Worm (Caenorhabditis elegans): ENCODE data around the gene irld-24.

irld-24 gene

DNA sequence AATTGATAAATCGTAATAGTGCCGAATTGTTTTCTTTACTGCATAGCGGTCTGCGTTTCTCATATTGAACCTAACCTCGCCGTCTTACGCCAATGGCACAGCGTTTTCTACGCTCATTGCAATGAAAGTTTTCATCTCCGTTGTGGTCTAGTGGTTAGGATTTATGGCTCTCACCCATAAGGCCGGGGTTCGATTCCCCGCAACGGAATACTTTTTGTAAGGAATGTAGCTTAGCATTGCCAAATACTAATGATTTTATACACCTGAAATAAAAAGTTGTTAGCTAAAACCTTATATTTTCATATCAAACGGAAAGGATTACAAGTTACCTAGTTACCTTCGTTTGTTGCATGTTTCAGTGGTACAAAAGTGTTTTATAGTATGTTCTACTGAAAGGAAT lies 29.4 kb downstream of the irld-24 start:
- peak; percentile 43 for TF ChIP-seq nhr-11 (tag; optimal IDR thresholded peaks at IDR 0.05)
- TF ChIP-seq lin-11 (tag; optimal IDR thresholded peaks at IDR 0.05) = peak; percentile 78
- peak; percentile 83 for TF ChIP-seq crh-2 (tag; optimal IDR thresholded peaks at IDR 0.05)
- peak; percentile 73 for TF ChIP-seq sma-3 (GFP tag; optimal IDR thresholded peaks at IDR 0.05)
- TF ChIP-seq lsy-2 (tag; optimal IDR thresholded peaks at IDR 0.05) = peak in 1 of 2 experiments; percentile 41
- TF ChIP-seq ztf-4 (tag; optimal IDR thresholded peaks at IDR 0.05) = peak; percentile 67
- no peak for TF ChIP-seq nhr-10 (tag; optimal IDR thresholded peaks at IDR 0.05)
- TF ChIP-seq unc-55 (GFP tag; optimal IDR thresholded peaks at IDR 0.05) = peak; percentile 87
- peak; percentile 8 for TF ChIP-seq blmp-1 (tag; optimal IDR thresholded peaks at IDR 0.05; ENCODE audit: insufficient read depth)
- no peak for TF ChIP-seq peb-1 (tag; optimal IDR thresholded peaks at IDR 0.05)
- peak; percentile 67 for TF ChIP-seq zag-1 (tag; optimal IDR thresholded peaks at IDR 0.05)
- peak; percentile 53 for TF ChIP-seq sem-4 (tag; optimal IDR thresholded peaks at IDR 0.05)
- no peak for TF ChIP-seq nhr-77 (tag; optimal IDR thresholded peaks at IDR 0.05)
- peak; percentile 73 for TF ChIP-seq mab-5 (tag; optimal IDR thresholded peaks at IDR 0.05)
- peak; percentile 77 for TF ChIP-seq C34F6.9 (tag; optimal IDR thresholded peaks at IDR 0.05)
- TF ChIP-seq Y55F3AM.14 (GFP tag; optimal IDR thresholded peaks at IDR 0.05) = peak; percentile 63
- TF ChIP-seq fos-1 (tag; optimal IDR thresholded peaks at IDR 0.05) = peak; percentile 78
- no peak for TF ChIP-seq ZK546.5 (tag; optimal IDR thresholded peaks at IDR 0.05)
- no peak for TF ChIP-seq alr-1 (tag; optimal IDR thresholded peaks at IDR 0.05)
- peak; percentile 10 for TF ChIP-seq nhr-25 (tag; optimal IDR thresholded peaks at IDR 0.05)
- peak; percentile 78 for TF ChIP-seq nhr-21 (tag; optimal IDR thresholded peaks at IDR 0.05)
- TF ChIP-seq F13H6.1 (tag; optimal IDR thresholded peaks at IDR 0.05) = peak; percentile 79
- peak; percentile 76 for TF ChIP-seq lin-13 (GFP tag; optimal IDR thresholded peaks at IDR 0.05)
- TF ChIP-seq nhr-6 (tag; optimal IDR thresholded peaks at IDR 0.05) = peak; percentile 72
- peak in 1 of 2 experiments; percentile 49 for TF ChIP-seq mdl-1 (tag; optimal IDR thresholded peaks at IDR 0.05)
- peak; percentile 45 for TF ChIP-seq gmeb-1 (tag; optimal IDR thresholded peaks at IDR 0.05)
- TF ChIP-seq skn-1 (tag; optimal IDR thresholded peaks at IDR 0.05) = no peak
- peak; percentile 25 for TF ChIP-seq egl-27 (tag; optimal IDR thresholded peaks at IDR 0.05)
- peak; percentile 88 for TF ChIP-seq sma-9 (GFP tag; optimal IDR thresholded peaks at IDR 0.05)
- no peak for TF ChIP-seq sma-9 (tag; optimal IDR thresholded peaks at IDR 0.05)
- TF ChIP-seq nhr-129 (tag; optimal IDR thresholded peaks at IDR 0.05) = peak; percentile 92
- no peak for TF ChIP-seq ceh-82 (tag; optimal IDR thresholded peaks at IDR 0.05)
- TF ChIP-seq ceh-16 (tag; optimal IDR thresholded peaks at IDR 0.05) = no peak
- TF ChIP-seq snpc-4 (tag; optimal IDR thresholded peaks at IDR 0.05) = peak; percentile 50
- TF ChIP-seq nhr-237 (tag; optimal IDR thresholded peaks at IDR 0.05) = no peak

DNA sequence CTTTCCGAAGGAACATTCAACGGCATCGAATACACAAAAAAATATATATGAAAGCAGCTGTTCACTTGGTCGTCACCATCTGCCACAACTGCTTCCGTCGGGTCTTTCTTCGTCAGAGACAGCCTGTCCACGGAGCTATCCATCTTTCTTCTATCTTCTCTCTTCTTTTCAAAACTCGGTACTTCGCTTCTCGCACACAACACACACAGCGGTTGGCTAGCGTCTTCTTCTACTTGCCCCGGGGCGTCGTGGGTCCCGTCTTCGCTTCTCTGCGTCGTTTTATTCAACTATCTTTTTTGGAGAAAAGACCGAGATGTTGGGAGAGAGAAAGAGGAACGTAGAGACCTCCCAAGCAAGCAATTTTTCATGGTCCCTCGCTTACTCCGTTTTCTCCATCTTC lies 30.3 kb downstream of the irld-24 start:
- TF ChIP-seq sem-4 (tag; optimal IDR thresholded peaks at IDR 0.05) = peak; percentile 4
- peak; percentile 88 for TF ChIP-seq F13H6.1 (tag; optimal IDR thresholded peaks at IDR 0.05)
- TF ChIP-seq Y55F3AM.14 (GFP tag; optimal IDR thresholded peaks at IDR 0.05) = peak; percentile 4
- TF ChIP-seq gmeb-1 (tag; optimal IDR thresholded peaks at IDR 0.05) = no peak
- no peak for TF ChIP-seq elt-1 (tag; optimal IDR thresholded peaks at IDR 0.05)
- no peak for TF ChIP-seq ceh-16 (tag; optimal IDR thresholded peaks at IDR 0.05)
- peak; percentile 46 for TF ChIP-seq mab-5 (tag; optimal IDR thresholded peaks at IDR 0.05)
- TF ChIP-seq ceh-82 (tag; optimal IDR thresholded peaks at IDR 0.05) = peak; percentile 2
- TF ChIP-seq mdl-1 (tag; optimal IDR thresholded peaks at IDR 0.05) = peak in 1 of 2 experiments; percentile 66
- TF ChIP-seq fos-1 (tag; optimal IDR thresholded peaks at IDR 0.05) = no peak
- peak; percentile 15 for TF ChIP-seq lin-11 (tag; optimal IDR thresholded peaks at IDR 0.05)
- peak; percentile 66 for TF ChIP-seq ztf-4 (tag; optimal IDR thresholded peaks at IDR 0.05)
- TF ChIP-seq zag-1 (tag; optimal IDR thresholded peaks at IDR 0.05) = peak; percentile 78
- TF ChIP-seq lsy-2 (tag; optimal IDR thresholded peaks at IDR 0.05) = peak in 1 of 2 experiments; percentile 74
- TF ChIP-seq lin-13 (GFP tag; optimal IDR thresholded peaks at IDR 0.05) = peak; percentile 65
- peak; percentile 19 for TF ChIP-seq nhr-6 (tag; optimal IDR thresholded peaks at IDR 0.05)
- TF ChIP-seq nhr-129 (tag; optimal IDR thresholded peaks at IDR 0.05) = peak; percentile 61
- no peak for TF ChIP-seq lin-39 (tag; optimal IDR thresholded peaks at IDR 0.05)
- TF ChIP-seq unc-62 (GFP tag; optimal IDR thresholded peaks at IDR 0.05) = no peak
- TF ChIP-seq unc-39 (tag; optimal IDR thresholded peaks at IDR 0.05) = no peak
- no peak for TF ChIP-seq ztf-11 (tag; optimal IDR thresholded peaks at IDR 0.05)
- peak; percentile 76 for TF ChIP-seq sma-9 (GFP tag; optimal IDR thresholded peaks at IDR 0.05)
- TF ChIP-seq sma-9 (tag; optimal IDR thresholded peaks at IDR 0.05) = no peak
- peak; percentile 81 for TF ChIP-seq C34F6.9 (tag; optimal IDR thresholded peaks at IDR 0.05)
- peak; percentile 63 for TF ChIP-seq unc-55 (GFP tag; optimal IDR thresholded peaks at IDR 0.05)
- no peak for TF ChIP-seq R02D3.7 (tag; optimal IDR thresholded peaks at IDR 0.05)
- peak; percentile 8 for TF ChIP-seq crh-2 (tag; optimal IDR thresholded peaks at IDR 0.05)
